Worm (Caenorhabditis elegans) whole organism, L2 larva: ENCODE results near the gene W08G11.3.
A peak's percentile ranks its signal among the peaks of the same experiment; 100 is the strongest.

ENCODE experiments used
- C34F6.9 ChIP-seq: fragments of 150-350 bp; optimal IDR thresholded peaks from 2 replicates; lab custom pipeline; 2014; ENCODE audit warnings: missing biosample characterization, missing genetic modification characterization
- F13H6.1 ChIP-seq: sonication (generic microtip); optimal IDR thresholded peaks from 2 replicates; lab custom pipeline; 2016; ENCODE audit warnings: missing genetic modification characterization, missing compliant biosample characterization
- R02D3.7 ChIP-seq: fragments of 150-350 bp; optimal IDR thresholded peaks from 2 replicates; lab custom pipeline; 2014; ENCODE audit warnings: missing biosample characterization, missing genetic modification characterization
- ZK546.5 ChIP-seq: sonication (generic microtip); optimal IDR thresholded peaks from 2 replicates; lab custom pipeline; 2017; ENCODE audit warnings: missing biosample characterization, missing genetic modification characterization
- alr-1 ChIP-seq: fragments of 150-350 bp; optimal IDR thresholded peaks from 2 replicates; lab custom pipeline; 2014; ENCODE audit warnings: missing biosample characterization, missing genetic modification characterization
- aly-2 ChIP-seq: fragments of 150-350 bp; optimal IDR thresholded peaks from 2 replicates; lab custom pipeline; 2014; ENCODE audit warnings: missing biosample characterization, missing genetic modification characterization
- ama-1 ChIP-seq: fragments of 150-350 bp; optimal IDR thresholded peaks from 2 replicates; lab custom pipeline; 2018; ENCODE audit warnings: inconsistent platforms
- blmp-1 ChIP-seq: sonication (generic microtip); optimal IDR thresholded peaks from 2 replicates; lab custom pipeline; 2017; ENCODE audit warnings: missing genetic modification characterization, mild to moderate bottlenecking, missing compliant biosample characterization, antibody characterized with exemption, moderate library complexity; ENCODE audit not compliant: insufficient read depth
- ceh-16 ChIP-seq: fragments of 150-350 bp; optimal IDR thresholded peaks from 2 replicates; lab custom pipeline; 2014; ENCODE audit warnings: missing biosample characterization, missing genetic modification characterization
- ceh-82 ChIP-seq: fragments of 150-350 bp; optimal IDR thresholded peaks from 2 replicates; lab custom pipeline; 2014; ENCODE audit warnings: missing biosample characterization, missing genetic modification characterization
- crh-2 ChIP-seq: sonication (generic microtip); optimal IDR thresholded peaks from 2 replicates; lab custom pipeline; 2017; ENCODE audit warnings: missing biosample characterization, missing genetic modification characterization
- dmd-4 ChIP-seq: sonication (generic microtip); optimal IDR thresholded peaks from 2 replicates; lab custom pipeline; 2017; ENCODE audit warnings: missing biosample characterization, missing genetic modification characterization
- egl-27 ChIP-seq: sonication (generic microtip); optimal IDR thresholded peaks from 3 replicates; lab custom pipeline; 2017; ENCODE audit warnings: missing biosample characterization, missing genetic modification reagents, missing genetic modification characterization
- elt-3 ChIP-seq: sonication (generic microtip); optimal IDR thresholded peaks from 2 replicates; lab custom pipeline; 2017; ENCODE audit warnings: missing biosample characterization, missing genetic modification characterization
- fos-1 ChIP-seq: fragments of 150-350 bp; optimal IDR thresholded peaks from 2 replicates; lab custom pipeline; 2014; ENCODE audit warnings: missing biosample characterization, missing genetic modification characterization
- gmeb-1 ChIP-seq: fragments of 150-350 bp; optimal IDR thresholded peaks from 2 replicates; lab custom pipeline; 2014; ENCODE audit warnings: missing biosample characterization, missing genetic modification characterization
- lin-11 ChIP-seq: fragments of 150-350 bp; sonication (generic microtip); optimal IDR thresholded peaks from 2 replicates; lab custom pipeline; 2014; ENCODE audit warnings: missing biosample characterization, missing genetic modification characterization, inconsistent platforms, mixed read lengths
- lin-13 ChIP-seq: fragments of 150-350 bp; optimal IDR thresholded peaks from 2 replicates; lab custom pipeline; 2014; ENCODE audit warnings: missing biosample characterization, missing genetic modification reagents, missing genetic modification characterization
- lin-39 ChIP-seq: fragments of 150-350 bp; optimal IDR thresholded peaks from 2 replicates; lab custom pipeline; 2014; ENCODE audit warnings: missing biosample characterization, missing genetic modification reagents, missing genetic modification characterization
- lsy-2 ChIP-seq, 2 experiments: fragments of 150-350 bp in 1 of 2; sonication (generic microtip) in 1 of 2; optimal IDR thresholded peaks; 2 replicates each; lab custom pipeline; 2014 to 2017; ENCODE audit warnings: missing biosample characterization in 2 of 2, missing genetic modification characterization in 2 of 2
- mab-5 ChIP-seq: fragments of 150-350 bp; optimal IDR thresholded peaks from 2 replicates; lab custom pipeline; 2014; ENCODE audit warnings: missing biosample characterization, missing genetic modification characterization
- mbf-1 ChIP-seq: sonication (generic microtip); optimal IDR thresholded peaks from 2 replicates; lab custom pipeline; 2017; ENCODE audit warnings: missing biosample characterization, missing genetic modification characterization
- mdl-1 ChIP-seq, 2 experiments: fragments of 150-350 bp in 1 of 2; sonication (generic microtip) in 1 of 2; optimal IDR thresholded peaks; 2 replicates each; lab custom pipeline; 2017; ENCODE audit warnings: missing biosample characterization in 2 of 2, missing genetic modification characterization in 2 of 2
- nhr-11 ChIP-seq: fragments of 150-350 bp; optimal IDR thresholded peaks from 2 replicates; lab custom pipeline; 2014; ENCODE audit warnings: missing biosample characterization, missing genetic modification characterization
- nhr-12 ChIP-seq: fragments of 150-350 bp; optimal IDR thresholded peaks from 2 replicates; lab custom pipeline; 2014; ENCODE audit warnings: missing biosample characterization, missing genetic modification characterization
- nhr-129 ChIP-seq: fragments of 150-350 bp; optimal IDR thresholded peaks from 2 replicates; lab custom pipeline; 2014; ENCODE audit warnings: missing biosample characterization, missing genetic modification characterization
- nhr-23 ChIP-seq: fragments of 150-350 bp; optimal IDR thresholded peaks from 2 replicates; lab custom pipeline; 2014; ENCODE audit warnings: missing biosample characterization, missing genetic modification reagents, missing genetic modification characterization
- nhr-237 ChIP-seq: fragments of 150-350 bp; optimal IDR thresholded peaks from 2 replicates; lab custom pipeline; 2014; ENCODE audit warnings: missing biosample characterization, missing genetic modification characterization
- nhr-25 ChIP-seq: fragments of 150-350 bp; sonication (generic microtip); optimal IDR thresholded peaks from 3 replicates; lab custom pipeline; 2014; ENCODE audit warnings: missing biosample characterization, missing genetic modification characterization
- nhr-6 ChIP-seq: fragments of 150-350 bp; optimal IDR thresholded peaks from 2 replicates; lab custom pipeline; 2014; ENCODE audit warnings: missing biosample characterization, missing genetic modification characterization
- nhr-77 ChIP-seq: fragments of 150-350 bp; optimal IDR thresholded peaks from 2 replicates; lab custom pipeline; 2014; ENCODE audit warnings: missing biosample characterization, missing genetic modification characterization
- peb-1 ChIP-seq: fragments of 150-350 bp; optimal IDR thresholded peaks from 2 replicates; lab custom pipeline; 2014; ENCODE audit warnings: missing biosample characterization, missing genetic modification characterization
- sem-4 ChIP-seq: fragments of 150-350 bp; optimal IDR thresholded peaks from 2 replicates; lab custom pipeline; 2014; ENCODE audit warnings: missing biosample characterization, missing genetic modification reagents, missing genetic modification characterization
- skn-1 ChIP-seq: sonication (generic microtip); optimal IDR thresholded peaks from 2 replicates; lab custom pipeline; 2017; ENCODE audit warnings: missing biosample characterization, missing genetic modification characterization
- sma-3 ChIP-seq: sonication (generic microtip); optimal IDR thresholded peaks from 2 replicates; lab custom pipeline; 2016; ENCODE audit warnings: missing genetic modification reagents, missing genetic modification characterization, missing compliant biosample characterization
- sma-9 ChIP-seq, 2 experiments: fragments of 150-350 bp in 1 of 2; sonication (generic microtip) in 1 of 2; optimal IDR thresholded peaks; 2 replicates each; lab custom pipeline; 2014 to 2016; ENCODE audit warnings: missing genetic modification characterization in 2 of 2, mild to moderate bottlenecking in 1 of 2, missing biosample characterization in 1 of 2, missing compliant biosample characterization in 1 of 2, missing genetic modification reagents in 1 of 2, moderate library complexity in 1 of 2
- snpc-4 ChIP-seq: fragments of 150-350 bp; optimal IDR thresholded peaks from 2 replicates; lab custom pipeline; 2014; ENCODE audit warnings: missing biosample characterization, missing genetic modification characterization
- unc-39 ChIP-seq: fragments of 150-350 bp; optimal IDR thresholded peaks from 2 replicates; lab custom pipeline; 2014; ENCODE audit warnings: missing biosample characterization, missing genetic modification characterization
- unc-55 ChIP-seq: fragments of 150-350 bp; sonication (generic microtip); optimal IDR thresholded peaks from 3 replicates; lab custom pipeline; 2014; ENCODE audit warnings: missing biosample characterization, missing genetic modification reagents, missing genetic modification characterization
- unc-62 ChIP-seq: fragments of 150-350 bp; optimal IDR thresholded peaks from 2 replicates; lab custom pipeline; 2014; ENCODE audit warnings: missing biosample characterization, missing genetic modification reagents, missing genetic modification characterization
- zag-1 ChIP-seq: fragments of 150-350 bp; optimal IDR thresholded peaks from 2 replicates; lab custom pipeline; 2014; ENCODE audit warnings: missing biosample characterization, missing genetic modification characterization
- ztf-1 ChIP-seq: fragments of 200-800 bp; sonication (Bioruptor generic); conservative IDR thresholded peaks from 2 replicates; pipeline ENCODE4 v1.3.6; 2022; ENCODE audit warnings: missing genetic modification characterization, missing compliant biosample characterization
- ztf-4 ChIP-seq: fragments of 150-350 bp; optimal IDR thresholded peaks from 2 replicates; lab custom pipeline; 2014; ENCODE audit warnings: missing biosample characterization, missing genetic modification characterization

W08G11.3 gene

DNA sequence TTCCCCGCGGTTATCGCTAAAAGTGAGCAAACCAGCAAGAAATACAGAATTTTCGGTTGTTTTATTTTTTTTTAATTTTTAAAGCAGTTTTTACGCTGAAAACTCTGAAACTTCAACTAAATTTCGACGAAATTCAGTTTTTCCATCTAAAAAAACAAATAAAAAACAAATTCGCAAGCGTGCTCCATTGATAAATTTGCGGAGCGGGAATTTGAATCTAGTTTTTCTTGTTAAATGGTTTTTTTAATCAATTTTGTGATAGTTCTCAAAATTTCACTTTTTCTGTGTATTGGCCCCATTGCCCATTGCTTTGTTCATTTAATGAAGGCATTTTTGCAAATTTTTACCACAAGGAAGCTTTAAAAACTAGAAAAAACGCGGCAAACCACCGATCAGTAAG, 10.7 kb upstream of the W08G11.3 start:
- TF ChIP-seq nhr-77 (tag; lab: Kevin White, UChicago), result no peak
- TF ChIP-seq snpc-4 (tag; lab: Kevin White, UChicago), result no peak
- TF ChIP-seq lsy-2 (tag; optimal IDR thresholded peaks at IDR 0.05; lab: Kevin White, UChicago), result no peak
- no peak for TF ChIP-seq egl-27
- no peak for TF ChIP-seq unc-62 (GFP tag; lab: Kevin White, UChicago)
- no peak for TF ChIP-seq alr-1 (tag; lab: Kevin White, UChicago)
- TF ChIP-seq mbf-1 (tag; lab: Kevin White, UChicago), result no peak
- no peak for TF ChIP-seq nhr-12 (tag; lab: Kevin White, UChicago)
- TF ChIP-seq ama-1 (lab: Kevin White, UChicago), result no peak
- no peak for TF ChIP-seq elt-3 (tag; lab: Kevin White, UChicago)

DNA sequence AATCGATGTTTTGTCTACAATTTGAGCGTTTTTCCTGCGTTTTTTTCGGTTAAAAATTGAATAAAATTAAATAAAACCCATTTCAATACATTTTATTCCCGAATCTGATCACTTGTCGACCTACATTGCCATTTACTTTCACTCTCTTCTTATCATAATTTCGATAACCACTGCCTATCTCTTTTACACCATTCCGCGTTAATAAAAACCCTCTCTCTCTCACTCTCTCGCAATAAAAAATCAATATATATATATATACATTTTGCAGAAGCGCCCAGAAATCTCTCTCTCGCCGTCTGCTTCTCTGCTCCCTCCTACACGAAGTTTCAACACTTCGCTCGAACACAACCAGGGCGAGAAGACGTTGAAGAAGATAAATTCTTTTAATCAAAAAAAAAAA, 10.2 kb upstream of the W08G11.3 start, which contains the start of gene pptr-1:
TSS of gene pptr-1 (plus strand) at position 269 of the 400 bp plus-strand sequence.
- no peak for TF ChIP-seq C34F6.9 (tag; lab: Kevin White, UChicago)
- no peak for TF ChIP-seq aly-2 (tag; lab: Kevin White, UChicago)
- TF ChIP-seq nhr-129, result no peak
- no peak for TF ChIP-seq R02D3.7 (tag; lab: Kevin White, UChicago)
- TF ChIP-seq nhr-6, result no peak
- TF ChIP-seq nhr-25, result no peak
- TF ChIP-seq alr-1 (tag; lab: Kevin White, UChicago), result no peak
- TF ChIP-seq unc-55 (GFP tag; lab: Kevin White, UChicago), result no peak
- TF ChIP-seq nhr-12 (tag; lab: Kevin White, UChicago), result no peak
- TF ChIP-seq fos-1 (tag; lab: Kevin White, UChicago), result peak; percentile 70
- no peak for TF ChIP-seq egl-27
- TF ChIP-seq lin-11 (tag; lab: Kevin White, UChicago), result no peak
- no peak for TF ChIP-seq ceh-82
- TF ChIP-seq sma-9 (GFP tag; optimal IDR thresholded peaks at IDR 0.05; lab: Kevin White, UChicago), result no peak
- TF ChIP-seq sma-9 (tag; optimal IDR thresholded peaks at IDR 0.05; lab: Kevin White, UChicago), result no peak
- no peak for TF ChIP-seq F13H6.1
- no peak for TF ChIP-seq skn-1 (tag; lab: Kevin White, UChicago)
- no peak for TF ChIP-seq sem-4
- TF ChIP-seq nhr-11 (tag; lab: Kevin White, UChicago), result no peak
- TF ChIP-seq mab-5 (tag; lab: Kevin White, UChicago), result no peak
- no peak for TF ChIP-seq nhr-237 (tag; lab: Kevin White, UChicago)
- no peak for TF ChIP-seq lin-13
- peak; percentile 86 for TF ChIP-seq blmp-1
- TF ChIP-seq ama-1 (lab: Kevin White, UChicago), result no peak
- no peak for TF ChIP-seq nhr-23 (tag; lab: Kevin White, UChicago)
- no peak for TF ChIP-seq peb-1 (tag; lab: Kevin White, UChicago)
- peak; percentile 12 for TF ChIP-seq crh-2 (tag; lab: Kevin White, UChicago)
- no peak for TF ChIP-seq lin-39 (tag; lab: Kevin White, UChicago)

DNA sequence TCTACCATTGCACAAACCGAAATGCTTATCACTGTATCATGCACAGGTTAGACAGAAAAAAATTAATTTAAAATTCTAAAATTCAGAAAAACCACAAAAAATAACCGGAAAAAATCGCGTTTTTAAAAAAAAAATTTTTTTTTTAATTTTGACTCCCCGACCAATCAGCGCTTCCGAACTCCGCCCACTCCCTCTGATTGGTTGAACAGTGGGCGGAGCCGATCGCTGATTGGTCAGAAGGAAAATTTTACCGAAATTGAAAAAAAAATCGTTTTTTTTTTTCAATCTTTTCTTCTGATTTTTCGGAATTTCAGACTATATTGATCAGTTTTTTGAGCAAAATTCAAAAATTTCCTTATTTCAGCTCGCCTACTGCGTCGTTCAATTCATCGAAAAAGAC, 6.1 kb upstream of the W08G11.3 start:
- TF ChIP-seq ceh-16 (no peak), unc-62 (GFP tag; lab: Kevin White, UChicago) (no peak), R02D3.7 (tag; lab: Kevin White, UChicago) (no peak), lin-13 (no peak), nhr-12 (tag; lab: Kevin White, UChicago) (no peak), crh-2 (tag; lab: Kevin White, UChicago) (no peak), nhr-77 (tag; lab: Kevin White, UChicago) (no peak), nhr-129 (no peak), zag-1 (no peak), gmeb-1 (no peak), ZK546.5 (tag; lab: Kevin White, UChicago) (no peak), ama-1 (lab: Kevin White, UChicago) (no peak), unc-55 (GFP tag; lab: Kevin White, UChicago) (no peak), ztf-4 (tag; lab: Kevin White, UChicago) (no peak), skn-1 (tag; lab: Kevin White, UChicago) (no peak), mab-5 (tag; lab: Kevin White, UChicago) (no peak), elt-3 (tag; lab: Kevin White, UChicago) (no peak)

- TF ChIP-seq ztf-1 (no peak), alr-1 (tag; lab: Kevin White, UChicago) (no peak), ceh-82 (no peak), unc-39 (no peak), unc-55 (GFP tag; lab: Kevin White, UChicago) (no peak), unc-62 (GFP tag; lab: Kevin White, UChicago) (no peak), mdl-1 (tag; optimal IDR thresholded peaks at IDR 0.05; lab: Kevin White, UChicago) (no peak), dmd-4 (tag; lab: Kevin White, UChicago) (no peak), sma-3 (no peak), lsy-2 (tag; optimal IDR thresholded peaks at IDR 0.05; lab: Kevin White, UChicago) (no peak), fos-1 (tag; lab: Kevin White, UChicago) (no peak), peb-1 (tag; lab: Kevin White, UChicago) (no peak)
Observed at ce11 chrV:16368143-16368542, 662 bp downstream of the W08G11.3 start.
